Fruit fly (Drosophila melanogaster) Kc167 (cell line): Measurements from ENCODE around the gene CG31019.

Experiments used
- Myc ChIP-seq: fragments of >200 bp; optimal IDR thresholded peaks from 2 replicates; lab custom pipeline; 2017; ENCODE audit warnings: missing external identifiers
- Sin3A ChIP-seq: fragments of >200 bp; optimal IDR thresholded peaks from 2 replicates; lab custom pipeline; 2018; ENCODE audit warnings: missing external identifiers
- h ChIP-seq: fragments of >200 bp; optimal IDR thresholded peaks from 3 replicates; lab custom pipeline; 2018; ENCODE audit warnings: missing external identifiers
- insv ChIP-seq: fragments of >200 bp; optimal IDR thresholded peaks from 3 replicates; lab custom pipeline; 2018; ENCODE audit warnings: missing external identifiers
- psq ChIP-seq: fragments of >200 bp; optimal IDR thresholded peaks from 2 replicates; lab custom pipeline; 2017; ENCODE audit warnings: missing external identifiers
- ttk ChIP-seq: sonication (Bioruptor generic); optimal IDR thresholded peaks from 2 replicates; lab custom pipeline; 2017; ENCODE audit warnings: missing external identifiers

Gene CG31019

dm6 chr3R:30596704-30597103 lies at the start of gene CG31019:
Gene CG31019 (plus strand): TSS chr3R:30597004.
- TF ChIP-seq ttk (lab: Kevin White, UChicago) = no peak
- no peak for TF ChIP-seq insv (lab: Kevin White, UChicago)
- TF ChIP-seq Sin3A (lab: Kevin White, UChicago) = no peak
- no peak for TF ChIP-seq h (lab: Kevin White, UChicago)
- no peak for TF ChIP-seq psq (lab: Kevin White, UChicago)
- TF ChIP-seq Myc (lab: Kevin White, UChicago) = no peak

- TF ChIP-seq psq (lab: Kevin White, UChicago) = no peak
- TF ChIP-seq insv (lab: Kevin White, UChicago) = no peak
- TF ChIP-seq h (lab: Kevin White, UChicago) = no peak
- no peak for TF ChIP-seq Myc (lab: Kevin White, UChicago)
- TF ChIP-seq Sin3A (lab: Kevin White, UChicago) = no peak
- no peak for TF ChIP-seq ttk (lab: Kevin White, UChicago)
These were observed 46.8 kb upstream of the CG31019 start for dm6 chr3R:30550044-30550443.

dm6 chr3R:30552548-30552947 lies 44.3 kb upstream of the CG31019 start:
- TF ChIP-seq Myc (lab: Kevin White, UChicago) (no peak), h (lab: Kevin White, UChicago) (no peak), Sin3A (lab: Kevin White, UChicago) (no peak), psq (lab: Kevin White, UChicago) (no peak), ttk (lab: Kevin White, UChicago) (no peak), insv (lab: Kevin White, UChicago) (no peak)

dm6 chr3R:30560070-30560469 lies 36.7 kb upstream of the CG31019 start, which contains the start of gene CG34155:
Gene CG34155 (minus strand): TSS chr3R:30560199.
- TF ChIP-seq ttk (lab: Kevin White, UChicago) (no peak), h (lab: Kevin White, UChicago) (no peak), psq (lab: Kevin White, UChicago) (no peak), Myc (lab: Kevin White, UChicago) (no peak), insv (lab: Kevin White, UChicago) (no peak)

dm6 chr3R:30561207-30561606 lies 35.6 kb upstream of the CG31019 start:
- TF ChIP-seq ttk (lab: Kevin White, UChicago) (no peak), insv (lab: Kevin White, UChicago) (no peak), Myc (lab: Kevin White, UChicago) (no peak)

dm6 chr3R:30562733-30563259 lies 34.0 kb upstream of the CG31019 start:
- TF ChIP-seq Myc (lab: Kevin White, UChicago) = no peak

dm6 chr3R:30563260-30564080 lies 33.3 kb upstream of the CG31019 start:
- no peak for TF ChIP-seq ttk (lab: Kevin White, UChicago)
- no peak for TF ChIP-seq Myc (lab: Kevin White, UChicago)
- TF ChIP-seq psq (lab: Kevin White, UChicago) = no peak
- TF ChIP-seq insv (lab: Kevin White, UChicago) = no peak
- TF ChIP-seq h (lab: Kevin White, UChicago) = no peak
- TF ChIP-seq Sin3A (lab: Kevin White, UChicago) = no peak

dm6 chr3R:30564479-30564878 lies 32.3 kb upstream of the CG31019 start:
- TF ChIP-seq insv (lab: Kevin White, UChicago) (no peak), ttk (lab: Kevin White, UChicago) (no peak), Sin3A (lab: Kevin White, UChicago) (no peak), psq (lab: Kevin White, UChicago) (no peak), h (lab: Kevin White, UChicago) (no peak), Myc (lab: Kevin White, UChicago) (no peak)

- TF ChIP-seq psq (lab: Kevin White, UChicago) (no peak), Myc (lab: Kevin White, UChicago) (no peak), insv (lab: Kevin White, UChicago) (no peak), ttk (lab: Kevin White, UChicago) (no peak), h (lab: Kevin White, UChicago) (no peak), Sin3A (lab: Kevin White, UChicago) (no peak)
These were observed 30.5 kb upstream of the CG31019 start for dm6 chr3R:30566181-30566902.

- TF ChIP-seq insv (lab: Kevin White, UChicago) (no peak), ttk (lab: Kevin White, UChicago) (no peak), Myc (lab: Kevin White, UChicago) (no peak), h (lab: Kevin White, UChicago) (no peak), psq (lab: Kevin White, UChicago) (no peak), Sin3A (lab: Kevin White, UChicago) (no peak)
These were observed 29.6 kb upstream of the CG31019 start for dm6 chr3R:30567215-30567614.

- TF ChIP-seq Myc (lab: Kevin White, UChicago) = no peak
- no peak for TF ChIP-seq psq (lab: Kevin White, UChicago)
- no peak for TF ChIP-seq insv (lab: Kevin White, UChicago)
- no peak for TF ChIP-seq h (lab: Kevin White, UChicago)
- no peak for TF ChIP-seq ttk (lab: Kevin White, UChicago)
- no peak for TF ChIP-seq Sin3A (lab: Kevin White, UChicago)
These were observed 26.2 kb upstream of the CG31019 start for dm6 chr3R:30570554-30571141.
